Worm (Caenorhabditis elegans) whole organism, mixed stage, embryonic: ENCODE measurements around the gene ZK856.11.

Experiments used
- elt-3 ChIP-seq: fragments of 150-350 bp; optimal IDR thresholded peaks from 2 replicates; lab custom pipeline; 2014; ENCODE audit warnings: missing biosample characterization, missing genetic modification characterization
- nhr-237 ChIP-seq: fragments of 150-350 bp; optimal IDR thresholded peaks from 2 replicates; lab custom pipeline; 2014; ENCODE audit warnings: missing biosample characterization, missing genetic modification characterization
- nhr-28 ChIP-seq: fragments of 150-350 bp; optimal IDR thresholded peaks from 2 replicates; lab custom pipeline; 2014; ENCODE audit warnings: missing biosample characterization, missing genetic modification characterization
- nhr-76 ChIP-seq: sonication (generic microtip); optimal IDR thresholded peaks from 2 replicates; lab custom pipeline; 2017; ENCODE audit warnings: missing biosample characterization, missing genetic modification characterization
- pha-4 ChIP-seq: fragments of 150-350 bp; optimal IDR thresholded peaks from 2 replicates; lab custom pipeline; 2018; ENCODE audit warnings: missing biosample characterization, missing genetic modification reagents, missing genetic modification characterization
- snpc-4 ChIP-seq: fragments of 150-350 bp; optimal IDR thresholded peaks from 2 replicates; lab custom pipeline; 2014; ENCODE audit warnings: missing biosample characterization, missing genetic modification characterization
- unc-39 ChIP-seq: fragments of 150-350 bp; optimal IDR thresholded peaks from 2 replicates; lab custom pipeline; 2014; ENCODE audit warnings: missing biosample characterization, missing genetic modification characterization
- unc-62 ChIP-seq: fragments of 150-350 bp; optimal IDR thresholded peaks from 2 replicates; lab custom pipeline; 2014; ENCODE audit warnings: missing biosample characterization, missing genetic modification reagents, missing genetic modification characterization

ce11 chrV:10179235-10179634, 25.5 kb downstream of the ZK856.11 start, which contains the start of gene cul-5:
- TF ChIP-seq pha-4 (tag; lab: Kevin White, UChicago) (no peak), nhr-76 (tag; lab: Kevin White, UChicago) (no peak), nhr-28 (tag; lab: Kevin White, UChicago) (no peak), nhr-237 (no peak), snpc-4 (no peak), unc-39 (tag; lab: Kevin White, UChicago) (no peak), elt-3 (tag; lab: Kevin White, UChicago) (no peak), unc-62 (no peak)
